Worm (Caenorhabditis elegans) whole organism, L2 larva: ENCODE measurements around the gene rom-1.

Source experiments
- ceh-82 ChIP-seq: fragments of 150-350 bp; optimal IDR thresholded peaks from 2 replicates; lab custom pipeline; 2014; ENCODE audit warnings: missing biosample characterization, missing genetic modification characterization
- zag-1 ChIP-seq: fragments of 150-350 bp; optimal IDR thresholded peaks from 2 replicates; lab custom pipeline; 2014; ENCODE audit warnings: missing biosample characterization, missing genetic modification characterization

DNA sequence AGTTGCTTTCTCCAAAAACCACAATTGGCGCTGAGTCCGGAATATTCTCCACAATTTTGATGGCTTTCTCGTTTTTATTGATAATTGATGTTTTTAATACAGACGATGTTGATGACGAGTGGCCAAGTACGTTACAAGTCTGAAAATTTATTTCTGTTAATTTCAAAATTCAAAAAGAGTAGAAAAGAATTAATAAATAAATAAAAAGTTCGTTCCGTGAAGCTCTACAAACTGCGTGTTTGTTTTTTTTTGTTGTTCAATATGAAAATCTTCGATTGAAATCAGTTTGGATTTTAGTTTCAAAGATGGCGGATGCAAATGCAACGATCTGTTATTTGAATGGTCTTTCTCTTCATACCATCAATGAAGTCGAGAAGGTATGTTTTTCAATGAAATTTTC, 4.0 kb downstream of the rom-1 start, which contains the start of gene F26F4.2:
- TF ChIP-seq zag-1 (no peak), ceh-82 (no peak)
